Worm (Caenorhabditis elegans): ENCODE data around the gene C44H9.7.

DNA sequence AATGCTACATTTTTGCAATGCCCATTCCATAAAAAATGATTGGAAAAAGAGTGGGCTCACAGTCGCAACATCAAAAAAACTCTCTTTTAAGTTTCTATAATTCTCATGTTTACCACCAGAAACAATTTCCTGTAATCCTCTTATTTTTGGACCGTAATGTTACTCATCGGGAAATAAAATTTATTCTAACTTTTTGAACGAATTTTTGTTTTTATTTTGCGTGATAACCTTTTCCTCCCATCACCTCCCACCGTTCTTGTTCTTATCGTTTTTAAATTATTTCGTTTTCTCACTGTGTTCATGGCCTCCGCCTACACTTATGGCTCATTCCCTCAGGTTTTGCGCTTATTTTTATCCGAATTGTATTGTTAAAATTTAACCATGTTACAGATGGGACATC is 4.5 kb upstream of the C44H9.7 start, which contains the start of gene anp-1:
- no peak for TF ChIP-seq nhr-6 (tag; optimal IDR thresholded peaks at IDR 0.05)
- no peak for TF ChIP-seq ztf-11 (tag; optimal IDR thresholded peaks at IDR 0.05)
- no peak for TF ChIP-seq aly-2 (tag; optimal IDR thresholded peaks at IDR 0.05)
- no peak for TF ChIP-seq ceh-82 (tag; optimal IDR thresholded peaks at IDR 0.05)
- no peak for TF ChIP-seq elt-1 (tag; optimal IDR thresholded peaks at IDR 0.05)
- no peak for TF ChIP-seq lin-39 (tag; optimal IDR thresholded peaks at IDR 0.05)
- no peak for TF ChIP-seq nhr-77 (tag; optimal IDR thresholded peaks at IDR 0.05)
- no peak for TF ChIP-seq skn-1 (tag; optimal IDR thresholded peaks at IDR 0.05)
- TF ChIP-seq unc-39 (tag; optimal IDR thresholded peaks at IDR 0.05): no peak
